Fruit fly (Drosophila melanogaster) Kc167 (cell line): ENCODE data around the gene Rtel1.

Source experiments
- Myc ChIP-seq: fragments of >200 bp; optimal IDR thresholded peaks from 2 replicates; lab custom pipeline; 2017; ENCODE audit warnings: missing external identifiers
- h ChIP-seq: fragments of >200 bp; optimal IDR thresholded peaks from 3 replicates; lab custom pipeline; 2018; ENCODE audit warnings: missing external identifiers
- insv ChIP-seq: fragments of >200 bp; optimal IDR thresholded peaks from 3 replicates; lab custom pipeline; 2018; ENCODE audit warnings: missing external identifiers
- psq ChIP-seq: fragments of >200 bp; optimal IDR thresholded peaks from 2 replicates; lab custom pipeline; 2017; ENCODE audit warnings: missing external identifiers

- no peak for TF ChIP-seq h
- no peak for TF ChIP-seq Myc (lab: Kevin White, UChicago)
- no peak for TF ChIP-seq psq (lab: Kevin White, UChicago)
- no peak for TF ChIP-seq insv (lab: Kevin White, UChicago)
Observed at dm6 chrX:5764001-5764892, 16.7 kb downstream of the Rtel1 start, which contains the start of the genes MAPk-Ak2 and CG42699.
